Fruit fly (Drosophila melanogaster): ENCODE results near the gene Polr1E.

- TF ChIP-seq dm (GFP tag; optimal IDR thresholded peaks at IDR 0.05) (no peak), Kr (GFP tag; optimal IDR thresholded peaks at IDR 0.05) (no peak), Sry-δ (GFP tag; optimal IDR thresholded peaks at IDR 0.05) (no peak), wek (GFP tag; optimal IDR thresholded peaks at IDR 0.05) (no peak), trem (tag; optimal IDR thresholded peaks at IDR 0.05) (no peak), CG8290 (GFP tag; optimal IDR thresholded peaks at IDR 0.05) (no peak), CG8290 (tag; optimal IDR thresholded peaks at IDR 0.05) (no peak), CG9932 (GFP tag; IDR thresholded peaks at IDR 0.05) (no peak), Lhr (GFP tag; optimal IDR thresholded peaks at IDR 0.05) (no peak), Gug (GFP tag; IDR thresholded peaks at IDR 0.05) (no peak), CG1233 (GFP tag; optimal IDR thresholded peaks at IDR 0.05) (no peak), dimm (GFP tag; IDR thresholded peaks at IDR 0.05) (no peak)
Observed at dm6 chr3R:18297444-18298297, 3.9 kb downstream of the Polr1E start.
